Fruit fly (Drosophila melanogaster) whole organism, embryonic: Measurements from ENCODE around the gene Sodh1.

Source experiments
- CG10147 ChIP-seq: fragments of 200-800 bp; sonication (Bioruptor generic); optimal IDR thresholded peaks from 2 replicates; lab custom pipeline; 2019; ENCODE audit warnings: missing biosample characterization, mild to moderate bottlenecking, missing genetic modification characterization, moderate library complexity
- CG15479 ChIP-seq: fragments of 200-800 bp; sonication (Bioruptor generic); optimal IDR thresholded peaks from 3 replicates; lab custom pipeline; 2019; ENCODE audit warnings: missing biosample characterization, mild to moderate bottlenecking, missing genetic modification characterization, moderate library complexity
- CG17385 ChIP-seq: fragments of 200-800 bp; sonication (Bioruptor generic); optimal IDR thresholded peaks from 3 replicates; lab custom pipeline; 2018; ENCODE audit warnings: missing biosample characterization, mild to moderate bottlenecking, missing genetic modification characterization
- CG17802 ChIP-seq: fragments of 200-800 bp; sonication (Bioruptor generic); optimal IDR thresholded peaks from 2 replicates; lab custom pipeline; 2018; ENCODE audit warnings: missing biosample characterization, mild to moderate bottlenecking, missing genetic modification characterization, moderate library complexity
- CG1832 ChIP-seq: fragments of 200-800 bp; sonication (Bioruptor generic); optimal IDR thresholded peaks from 2 replicates; lab custom pipeline; 2017; ENCODE audit warnings: missing biosample characterization, mild to moderate bottlenecking, missing genetic modification characterization, inconsistent platforms
- CG2116 ChIP-seq: fragments of 200-800 bp; sonication (Bioruptor generic); optimal IDR thresholded peaks from 3 replicates; lab custom pipeline; 2018; ENCODE audit warnings: missing biosample characterization, mild to moderate bottlenecking, missing genetic modification characterization
- CG2199 ChIP-seq: fragments of 200-800 bp; sonication (Bioruptor generic); IDR thresholded peaks from 3 replicates; pipeline ENCODE4 v1.3.6; 2022; ENCODE audit warnings: missing biosample characterization, missing genetic modification characterization
- CG3065 ChIP-seq: fragments of 200-800 bp; sonication (Bioruptor generic); optimal IDR thresholded peaks from 2 replicates; lab custom pipeline; 2016; ENCODE audit warnings: missing biosample characterization, missing genetic modification characterization
- CG4360 ChIP-seq: fragments of 200-800 bp; sonication (Bioruptor generic); IDR thresholded peaks from 2 replicates; pipeline ENCODE4 v1.3.6; 2022; ENCODE audit warnings: missing biosample characterization, missing genetic modification characterization
- CG4707 ChIP-seq: fragments of 200-800 bp; sonication (Bioruptor generic); optimal IDR thresholded peaks from 2 replicates; lab custom pipeline; 2018; ENCODE audit warnings: missing biosample characterization, mild to moderate bottlenecking, missing genetic modification characterization, moderate library complexity
- CG6254 ChIP-seq: fragments of 200-800 bp; sonication (Bioruptor generic); optimal IDR thresholded peaks from 3 replicates; lab custom pipeline; 2017; ENCODE audit warnings: mild to moderate bottlenecking, missing biosample characterization, missing genetic modification reagents, missing genetic modification characterization
- CG6813 ChIP-seq: fragments of 200-800 bp; sonication (Bioruptor generic); optimal IDR thresholded peaks from 2 replicates; lab custom pipeline; 2017; ENCODE audit warnings: missing biosample characterization, missing genetic modification characterization, mild to moderate bottlenecking, moderate library complexity, missing genetic modification reagents
- CG6854 ChIP-seq: fragments of 200-800 bp; sonication (Bioruptor generic); optimal IDR thresholded peaks from 3 replicates; lab custom pipeline; 2017; ENCODE audit warnings: missing biosample characterization, mild to moderate bottlenecking, missing genetic modification characterization
- CG8290 ChIP-seq, 3 experiments: fragments of 200-800 bp; sonication (Bioruptor generic); optimal IDR thresholded peaks; 2 replicates each; lab custom pipeline; 2016 to 2019; ENCODE audit warnings: missing biosample characterization in 3 of 3, missing genetic modification characterization in 3 of 3, mild to moderate bottlenecking in 2 of 3, moderate library complexity in 1 of 3
- CG8924 ChIP-seq: fragments of 200-800 bp; optimal IDR thresholded peaks from 3 replicates; lab custom pipeline; 2019; ENCODE audit warnings: missing biosample characterization, mild to moderate bottlenecking, missing genetic modification characterization, moderate library complexity
- CG9932 ChIP-seq: fragments of 200-800 bp; sonication (Bioruptor generic); IDR thresholded peaks from 2 replicates; pipeline ENCODE4 v1.3.6; 2022; ENCODE audit warnings: missing biosample characterization, missing genetic modification characterization
- CrebB ChIP-seq: fragments of 200-800 bp; sonication (Bioruptor generic); optimal IDR thresholded peaks from 3 replicates; lab custom pipeline; 2018; ENCODE audit warnings: missing biosample characterization, mild to moderate bottlenecking, missing genetic modification characterization
- Dfd ChIP-seq, 2 experiments: fragments of >200 bp; optimal IDR thresholded peaks; 2 replicates each; lab custom pipeline; 2017; ENCODE audit warnings: missing biosample characterization in 2 of 2, missing genetic modification characterization in 2 of 2
- Dip2 ChIP-seq: fragments of 200-800 bp; sonication (Bioruptor generic); IDR thresholded peaks from 2 replicates; pipeline ENCODE4 v1.3.6; 2022; ENCODE audit warnings: missing biosample characterization, missing genetic modification characterization
- Dll ChIP-seq: fragments of 200-800 bp; sonication (Bioruptor generic); IDR thresholded peaks from 4 replicates; pipeline ENCODE4 v1.3.6; 2022; ENCODE audit warnings: missing biosample characterization, missing genetic modification characterization; ENCODE audit not compliant: partially characterized antibody
- HLHmδ ChIP-seq: fragments of 200-800 bp; sonication (Bioruptor generic); optimal IDR thresholded peaks from 2 replicates; lab custom pipeline; 2018; ENCODE audit warnings: missing biosample characterization, mild to moderate bottlenecking, missing genetic modification characterization, moderate library complexity
- Pdp1 ChIP-seq, 2 experiments: fragments of 200-800 bp; sonication (Bioruptor generic); optimal IDR thresholded peaks; 3 replicates each; lab custom pipeline; 2016; ENCODE audit warnings: missing biosample characterization in 2 of 2, missing genetic modification characterization in 2 of 2, mild to moderate bottlenecking in 1 of 2, moderate library complexity in 1 of 2
- bsh ChIP-seq, 2 experiments: fragments of 200-800 bp; sonication (Bioruptor generic); optimal IDR thresholded peaks; 2 replicates each; lab custom pipeline; 2017 to 2018; ENCODE audit warnings: mild to moderate bottlenecking in 2 of 2, missing biosample characterization in 2 of 2, missing genetic modification characterization in 2 of 2, moderate library complexity in 1 of 2
- cg ChIP-seq: fragments of 200-800 bp; sonication (Bioruptor generic); optimal IDR thresholded peaks from 3 replicates; lab custom pipeline; 2019; ENCODE audit warnings: missing biosample characterization, mild to moderate bottlenecking, missing genetic modification characterization, moderate library complexity
- corto ChIP-seq: fragments of 200-800 bp; sonication (Bioruptor generic); optimal IDR thresholded peaks from 2 replicates; lab custom pipeline; 2016; ENCODE audit warnings: missing biosample characterization, mild to moderate bottlenecking, missing genetic modification characterization, moderate library complexity
- ewg ChIP-seq: fragments of 200-800 bp; sonication (Bioruptor generic); optimal IDR thresholded peaks from 3 replicates; lab custom pipeline; 2017; ENCODE audit warnings: mild to moderate bottlenecking, missing biosample characterization, missing genetic modification reagents, missing genetic modification characterization
- gcm ChIP-seq: fragments of 200-800 bp; sonication (Bioruptor generic); optimal IDR thresholded peaks from 2 replicates; lab custom pipeline; 2019; ENCODE audit warnings: missing biosample characterization, mild to moderate bottlenecking, missing genetic modification characterization, moderate library complexity
- hkb ChIP-seq, 2 experiments: fragments of 200-800 bp in 1 of 2; fragments of >200 bp in 1 of 2; sonication (Bioruptor generic) in 1 of 2; IDR thresholded peaks in 1 of 2; optimal IDR thresholded peaks in 1 of 2; 2 replicates each; pipeline versions ENCODE4 v1.3.6 to Lab custom; 2017 to 2022; ENCODE audit warnings: missing biosample characterization in 1 of 2, missing genetic modification characterization in 1 of 2
- insv ChIP-seq, 2 experiments: fragments of 200-800 bp; sonication (Bioruptor generic); optimal IDR thresholded peaks; 3 replicates each; lab custom pipeline; 2016 to 2018; ENCODE audit warnings: missing biosample characterization in 2 of 2, missing genetic modification characterization in 2 of 2
- kah ChIP-seq: fragments of 200-800 bp; sonication (Bioruptor generic); optimal IDR thresholded peaks from 2 replicates; lab custom pipeline; 2018; ENCODE audit warnings: missing biosample characterization, mild to moderate bottlenecking, missing genetic modification characterization
- lab ChIP-seq: fragments of 200-800 bp; sonication (Bioruptor generic); optimal IDR thresholded peaks from 3 replicates; lab custom pipeline; 2017; ENCODE audit warnings: missing biosample characterization, missing genetic modification characterization, mild to moderate bottlenecking, moderate library complexity, missing genetic modification reagents
- nerfin-1 ChIP-seq: fragments of 200-800 bp; sonication (Bioruptor generic); optimal IDR thresholded peaks from 3 replicates; lab custom pipeline; 2019; ENCODE audit warnings: missing biosample characterization, mild to moderate bottlenecking, missing genetic modification characterization, moderate library complexity
- nom ChIP-seq: fragments of 200-800 bp; sonication (Bioruptor generic); optimal IDR thresholded peaks from 2 replicates; lab custom pipeline; 2017; ENCODE audit warnings: missing biosample characterization, missing genetic modification characterization, mild to moderate bottlenecking, moderate library complexity, missing genetic modification reagents
- oc ChIP-seq: fragments of 200-800 bp; sonication (Bioruptor generic); optimal IDR thresholded peaks from 2 replicates; lab custom pipeline; 2018; ENCODE audit warnings: missing biosample characterization, mild to moderate bottlenecking, missing genetic modification characterization, moderate library complexity
- pan ChIP-seq, 4 experiments: fragments of >200 bp in 3 of 4; fragments of 200-800 bp in 1 of 4; sonication (Bioruptor generic) in 1 of 4; optimal IDR thresholded peaks in 3 of 4; IDR thresholded peaks in 1 of 4; 2 replicates each; pipeline versions ENCODE4 v1.3.6 to Lab custom; 2017 to 2022; ENCODE audit warnings: missing biosample characterization in 2 of 4, missing genetic modification characterization in 2 of 4, mixed read lengths in 1 of 4
- scrt ChIP-seq: fragments of 200-800 bp; sonication (Bioruptor generic); optimal IDR thresholded peaks from 2 replicates; lab custom pipeline; 2018; ENCODE audit warnings: missing biosample characterization, mild to moderate bottlenecking, missing genetic modification characterization, moderate library complexity
- sens-2 ChIP-seq: fragments of 200-800 bp; sonication (Bioruptor generic); IDR thresholded peaks from 2 replicates; pipeline ENCODE4 v1.3.6; 2022; ENCODE audit warnings: missing biosample characterization, missing genetic modification characterization
- so ChIP-seq: fragments of 200-800 bp; sonication (Bioruptor generic); IDR thresholded peaks from 3 replicates; pipeline ENCODE4 v1.3.6; 2022; ENCODE audit warnings: missing biosample characterization, missing genetic modification characterization
- sqz ChIP-seq: fragments of 200-800 bp; sonication (Bioruptor generic); optimal IDR thresholded peaks from 3 replicates; lab custom pipeline; 2018; ENCODE audit warnings: missing biosample characterization, mild to moderate bottlenecking, missing genetic modification characterization
- trem ChIP-seq: fragments of 200-800 bp; optimal IDR thresholded peaks from 3 replicates; lab custom pipeline; 2019; ENCODE audit warnings: missing biosample characterization, mild to moderate bottlenecking, missing genetic modification characterization, moderate library complexity
- ttk ChIP-seq: fragments of 200-800 bp; sonication (Bioruptor generic); IDR thresholded peaks from 2 replicates; pipeline ENCODE4 v2.1.2; 2022; ENCODE audit warnings: missing biosample characterization, missing genetic modification characterization
- wek ChIP-seq: fragments of 200-800 bp; sonication (Bioruptor generic); optimal IDR thresholded peaks from 3 replicates; lab custom pipeline; 2018; ENCODE audit warnings: missing biosample characterization, mild to moderate bottlenecking, missing genetic modification characterization, moderate library complexity
- yki ChIP-seq: fragments of >200 bp; optimal IDR thresholded peaks from 3 replicates; lab custom pipeline; 2018
- z ChIP-seq: fragments of 200-800 bp; sonication (Bioruptor generic); IDR thresholded peaks from 3 replicates; pipeline ENCODE4 v1.3.6; 2022; ENCODE audit warnings: missing biosample characterization, missing genetic modification characterization

Gene Sodh1

DNA sequence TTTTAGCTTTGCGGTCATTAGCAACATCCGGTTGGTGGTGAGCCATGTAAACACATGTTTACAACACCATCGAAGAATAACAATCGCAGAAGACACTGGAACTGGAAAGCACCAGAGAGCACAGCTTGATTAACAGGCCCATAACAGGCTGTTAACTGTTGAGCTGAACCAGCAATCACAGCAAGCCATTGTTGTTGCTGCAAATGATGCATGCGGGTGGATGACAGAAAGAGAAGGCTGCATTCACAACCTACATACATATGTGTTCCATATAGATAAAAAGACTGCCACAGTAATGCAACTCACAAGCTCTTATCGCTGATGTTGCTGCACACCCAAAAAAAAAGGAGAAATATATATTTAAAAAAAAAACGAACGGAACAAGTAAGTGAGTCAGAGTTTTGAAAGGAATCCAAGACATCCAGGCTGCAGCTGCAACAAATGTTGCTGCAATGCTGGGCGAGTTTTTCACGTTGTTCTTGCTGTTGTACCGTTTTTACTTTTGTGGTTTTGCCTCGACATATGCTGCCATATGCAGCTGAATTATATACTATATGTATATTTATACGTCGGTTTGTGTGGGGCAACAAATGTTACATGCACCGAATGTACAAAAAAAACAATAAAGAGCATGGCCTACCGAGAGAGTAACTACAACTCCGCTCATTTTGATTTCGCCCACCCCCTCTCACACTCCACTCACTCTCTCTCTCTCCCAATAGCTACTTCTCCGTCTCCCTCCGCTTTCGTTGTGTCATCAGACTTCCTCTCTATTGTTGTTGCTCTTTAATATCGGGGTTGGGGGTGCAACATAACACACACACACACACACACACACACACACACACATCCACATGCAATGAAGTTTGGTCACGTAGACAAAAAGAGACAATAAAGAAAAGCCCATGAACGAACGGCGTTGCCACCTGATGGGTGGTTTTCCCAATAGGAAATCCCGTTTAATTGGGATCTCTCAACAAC, 51.0 kb downstream of the Sodh1 start (continued):
- TF ChIP-seq CG9932 (GFP tag; lab: Robert Waterston, UW) = no peak
- no peak for TF ChIP-seq Dip2 (GFP tag; lab: Robert Waterston, UW)
- peak in 1 of 2 experiments; percentile 94 for TF ChIP-seq Pdp1 (GFP tag; optimal IDR thresholded peaks at IDR 0.05; lab: Kevin White, UChicago)
- peak; percentile 84 for TF ChIP-seq sqz (GFP tag; lab: Kevin White, UChicago)
- peak; percentile 19 for TF ChIP-seq CrebB (tag; lab: Kevin White, UChicago)
- peak; percentile 5 for TF ChIP-seq wek (GFP tag; lab: Kevin White, UChicago)
- TF ChIP-seq nerfin-1 (tag; lab: Kevin White, UChicago) = peak; percentile 7
- peak; percentile 60 for TF ChIP-seq sens-2 (GFP tag; lab: Robert Waterston, UW)
- TF ChIP-seq CG2199 = peak; percentile 86; the same call in 1 of the 3 replicates
- TF ChIP-seq bsh (GFP tag; optimal IDR thresholded peaks at IDR 0.05; lab: Kevin White, UChicago) = peak; percentile 7 to 11
- peak; percentile 28 for TF ChIP-seq CG15479 (GFP tag; lab: Kevin White, UChicago)
- TF ChIP-seq Dll (GFP tag; lab: Robert Waterston, UW) = peak; percentile 41; the same call in 2 of the 4 replicates
- TF ChIP-seq CG4707 (GFP tag; lab: Kevin White, UChicago) = peak; percentile 42
- peak; percentile 50 for TF ChIP-seq HLHmδ (GFP tag; lab: Kevin White, UChicago)
- peak in 1 of 2 experiments; percentile 36 for TF ChIP-seq Dfd (GFP tag; optimal IDR thresholded peaks at IDR 0.05; lab: Kevin White, UChicago)
- no peak for TF ChIP-seq CG10147 (GFP tag; lab: Kevin White, UChicago)
- peak; percentile 8 for TF ChIP-seq trem
- TF ChIP-seq CG2116 (GFP tag; lab: Kevin White, UChicago) = peak; percentile 11
- TF ChIP-seq CG3065 (GFP tag; lab: Kevin White, UChicago) = no peak
- TF ChIP-seq CG17385 (GFP tag; lab: Kevin White, UChicago) = peak; percentile 23
- TF ChIP-seq z = peak; percentile 78
- TF ChIP-seq insv (GFP tag; optimal IDR thresholded peaks at IDR 0.05; lab: Kevin White, UChicago) = peak in 1 of 2 experiments; percentile 92
- no peak for TF ChIP-seq hkb (optimal IDR thresholded peaks at IDR 0.05; lab: Kevin White, UChicago)
- TF ChIP-seq hkb (GFP tag; IDR thresholded peaks at IDR 0.05; lab: Robert Waterston, UW) = peak; percentile 23; the same call in 1 of the 2 replicates
- no peak for TF ChIP-seq CG1832 (GFP tag; lab: Kevin White, UChicago)
- no peak for TF ChIP-seq pan (optimal IDR thresholded peaks at IDR 0.05; lab: Kevin White, UChicago)
- TF ChIP-seq pan (GFP tag; optimal IDR thresholded peaks at IDR 0.05 in 1 of 2, IDR thresholded peaks at IDR 0.05 in 1 of 2) = peak in 1 of 2 experiments; percentile 21
- TF ChIP-seq oc (tag; lab: Kevin White, UChicago) = peak; percentile 57
- peak; percentile 42 for TF ChIP-seq CG6854 (GFP tag; lab: Kevin White, UChicago)
- TF ChIP-seq so (GFP tag; lab: Robert Waterston, UW) = 0 out of 3 replicates have a peak, but pooled peaks have one; percentile 9
- peak; percentile 51 for TF ChIP-seq scrt (GFP tag; lab: Kevin White, UChicago)
- TF ChIP-seq gcm (GFP tag; lab: Kevin White, UChicago) = peak; percentile 89
- TF ChIP-seq CG4360 (GFP tag; lab: Robert Waterston, UW) = peak; percentile 91
- peak; percentile 44 for TF ChIP-seq ewg
- TF ChIP-seq kah = peak; percentile 31
- TF ChIP-seq ttk (GFP tag; lab: Robert Waterston, UW) = peak; percentile 53; the same call in 1 of the 2 replicates
- no peak for TF ChIP-seq CG17802 (tag; lab: Kevin White, UChicago)
- peak; percentile 33 for TF ChIP-seq CG8924 (tag; lab: Kevin White, UChicago)
- peak; percentile 64 for TF ChIP-seq CG6813 (GFP tag; lab: Kevin White, UChicago)
- TF ChIP-seq cg (GFP tag; lab: Kevin White, UChicago) = peak; percentile 98
- TF ChIP-seq CG6254 = peak; percentile 4
- peak; percentile 2 for TF ChIP-seq lab (GFP tag; lab: Kevin White, UChicago)
- peak; percentile 4 for TF ChIP-seq corto (GFP tag; lab: Kevin White, UChicago)
- TF ChIP-seq yki = peak; percentile 91
- no peak for TF ChIP-seq CG8290 (GFP tag; optimal IDR thresholded peaks at IDR 0.05; lab: Kevin White, UChicago)
- peak in 1 of 2 experiments; percentile 31 for TF ChIP-seq CG8290 (tag; optimal IDR thresholded peaks at IDR 0.05; lab: Kevin White, UChicago)
- peak; percentile 37 for TF ChIP-seq nom (GFP tag; lab: Kevin White, UChicago)
